Worm (Caenorhabditis elegans): Measurements from ENCODE around the gene tmed-1.

Gene tmed-1

DNA sequence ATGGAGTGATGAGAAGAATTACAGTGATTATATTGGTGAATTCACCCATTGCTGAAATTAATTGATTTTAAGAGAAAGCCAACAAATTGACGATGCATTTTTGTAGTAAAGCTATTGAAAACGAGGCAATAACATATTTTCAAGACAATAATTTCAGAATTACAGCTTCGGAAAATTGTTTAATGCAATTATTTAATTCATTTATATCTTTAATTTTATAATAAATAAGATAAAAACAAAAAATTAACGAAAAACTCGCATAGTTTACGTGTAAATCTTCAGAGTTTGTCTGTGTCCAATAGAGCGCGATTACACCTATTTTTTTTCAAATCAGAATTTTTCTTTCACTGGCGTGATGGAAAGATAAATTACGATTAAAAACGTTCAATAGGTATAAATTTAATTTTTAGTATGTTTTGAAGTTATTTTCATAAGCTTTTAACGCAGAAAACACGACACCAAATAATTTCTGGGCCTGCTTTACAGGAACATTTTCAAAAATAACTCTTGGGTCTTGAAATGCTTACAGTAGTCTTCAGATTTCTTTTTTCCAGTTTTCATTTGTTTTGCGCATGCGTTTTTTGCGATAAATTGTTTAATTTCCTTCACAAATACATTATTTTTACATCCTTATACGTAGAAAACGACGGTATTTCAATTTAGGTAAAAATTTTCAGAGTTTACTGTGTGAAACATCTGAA is at the start of gene tmed-1:
Gene tmed-1 (minus strand): TSS at position 51 of the 701 bp plus-strand sequence.
- TF ChIP-seq B0261.1 (tag; optimal IDR thresholded peaks at IDR 0.05) (no peak), unc-130 (GFP tag; optimal IDR thresholded peaks at IDR 0.05) (no peak), lsl-1 (GFP tag; optimal IDR thresholded peaks at IDR 0.05) (peak; percentile 66), F33H1.4 (GFP tag; IDR thresholded peaks at IDR 0.05) (peak; percentile 62), madf-6 (GFP tag; IDR thresholded peaks at IDR 0.05) (peak; percentile 42; the same call in 1 of the 2 replicates), ceh-91 (GFP tag; IDR thresholded peaks at IDR 0.05) (0 out of 2 replicates have a peak, but pooled peaks have one; percentile 32)

DNA sequence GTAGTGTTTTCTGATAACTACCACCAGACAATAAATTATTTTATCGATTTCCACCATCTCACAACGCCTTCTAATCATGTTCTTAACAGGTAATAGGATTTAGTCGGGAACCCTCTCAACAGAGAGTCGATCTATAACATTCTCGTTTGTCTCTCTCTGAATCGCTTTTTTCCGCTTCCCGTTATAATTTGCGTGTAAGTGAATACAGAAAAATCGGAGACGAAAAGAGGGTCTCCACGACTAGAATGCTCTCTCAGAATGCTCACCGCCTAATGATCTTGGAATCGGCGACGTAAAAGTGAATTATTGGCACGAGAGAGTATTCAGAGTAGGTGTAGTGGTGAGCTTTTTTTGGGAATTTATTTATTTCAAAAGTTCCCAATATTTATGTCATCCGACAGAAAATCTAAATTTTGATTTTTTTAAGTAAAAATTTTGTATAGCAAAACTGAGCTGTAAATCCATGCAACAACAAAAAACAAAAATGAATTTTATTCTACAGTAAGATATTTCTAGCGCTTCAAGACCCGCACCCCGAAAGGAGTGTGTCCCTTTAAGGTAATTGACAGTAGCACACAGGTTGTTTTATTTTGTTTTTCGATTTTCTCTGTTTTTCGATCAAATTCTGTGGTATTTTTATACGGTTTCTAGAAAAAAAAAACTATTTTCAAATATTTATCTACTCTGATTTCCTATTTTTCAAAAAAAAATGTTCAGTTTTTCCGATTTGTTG is 48.9 kb upstream of the tmed-1 start:
- TF ChIP-seq B0019.2 (GFP tag; conservative IDR thresholded peaks at IDR 0.05) (no peak), lsl-1 (GFP tag; optimal IDR thresholded peaks at IDR 0.05) (peak; percentile 90), sdz-38 (tag; optimal IDR thresholded peaks at IDR 0.05) (no peak), nfya-1 (tag; optimal IDR thresholded peaks at IDR 0.05; ENCODE audit: borderline replicate concordance, insufficient read depth) (no peak), xnd-1 (tag; optimal IDR thresholded peaks at IDR 0.05) (peak; percentile 67), madf-8 (GFP tag; conservative IDR thresholded peaks at IDR 0.05) (peak; percentile 43; the same call in 1 of the 2 replicates), pbrm-1 (GFP tag; IDR thresholded peaks at IDR 0.05) (no peak), hmg-20 (GFP tag; IDR thresholded peaks at IDR 0.05) (no peak), ztf-26 (tag; optimal IDR thresholded peaks at IDR 0.05) (no peak), bed-1 (GFP tag; IDR thresholded peaks at IDR 0.05) (no peak), aptf-3 (GFP tag; IDR thresholded peaks at IDR 0.05) (no peak), D2030.7 (GFP tag; IDR thresholded peaks at IDR 0.05) (peak; percentile 33; the same call in 1 of the 2 replicates), tbp1 (GFP tag; optimal IDR thresholded peaks at IDR 0.05) (no peak), ets-4 (GFP tag; optimal IDR thresholded peaks at IDR 0.05) (no peak), dox-1 (GFP tag; IDR thresholded peaks at IDR 0.05) (no peak), F49E8.2 (tag; optimal IDR thresholded peaks at IDR 0.05; ENCODE audit: insufficient read depth) (peak; percentile 18), F33H1.4 (GFP tag; IDR thresholded peaks at IDR 0.05) (peak; percentile 83), aptf-2 (GFP tag; conservative IDR thresholded peaks at IDR 0.05) (no peak), bed-2 (GFP tag; IDR thresholded peaks at IDR 0.05) (no peak), rcor-1 (GFP tag; IDR thresholded peaks at IDR 0.05) (no peak), Y79H2A.3 (GFP tag; conservative IDR thresholded peaks at IDR 0.05) (no peak), nhr-120 (GFP tag; IDR thresholded peaks at IDR 0.05) (no peak), him-1 (tag; optimal IDR thresholded peaks at IDR 0.05) (peak; percentile 30), ccch-3 (GFP tag; optimal IDR thresholded peaks at IDR 0.05) (no peak), madf-6 (GFP tag; IDR thresholded peaks at IDR 0.05) (peak; percentile 74)

DNA sequence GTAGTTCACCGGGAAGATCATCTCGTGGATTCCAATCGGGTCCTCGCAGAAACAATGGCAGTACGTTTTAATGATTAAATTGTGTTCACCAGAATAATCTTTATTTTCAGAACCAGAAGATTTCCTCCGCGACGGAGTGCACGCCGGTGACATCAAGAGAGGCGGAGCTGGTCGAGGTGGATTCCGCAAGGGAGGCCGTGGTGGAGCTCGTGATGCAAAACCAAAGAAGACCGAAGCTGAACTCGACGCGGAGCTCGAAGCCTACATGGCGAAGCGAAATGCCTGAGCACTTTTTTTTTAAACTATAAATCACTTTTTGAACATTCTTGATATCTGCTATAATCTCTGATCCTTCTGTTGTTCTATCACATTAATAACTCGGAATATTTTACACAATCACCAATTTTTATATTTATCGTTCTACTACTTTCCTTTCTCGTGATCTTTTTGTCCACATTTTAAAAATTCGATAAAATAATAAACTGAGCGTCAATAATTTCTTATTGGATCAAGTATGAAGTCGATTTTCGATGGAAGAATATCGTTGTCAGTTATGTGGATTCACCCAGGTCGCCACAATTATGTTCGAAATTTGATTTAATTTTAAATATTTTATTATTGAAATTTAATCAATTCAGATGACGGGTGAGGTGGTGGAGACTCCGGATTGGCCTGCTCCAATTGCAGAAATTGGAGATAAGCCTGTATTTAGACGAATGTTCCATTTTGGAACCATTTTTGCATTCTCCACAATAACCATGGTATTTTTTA is 46.5 kb upstream of the tmed-1 start, which contains the start of gene dhhc-6:
Gene dhhc-6 (plus strand): TSS at position 639 of the 771 bp plus-strand sequence.
- TF ChIP-seq madf-6 (GFP tag; IDR thresholded peaks at IDR 0.05) (peak; percentile 19; the same call in 1 of the 2 replicates), zfh-2 (GFP tag; conservative IDR thresholded peaks at IDR 0.05) (peak; percentile 70), egrh-3 (GFP tag; IDR thresholded peaks at IDR 0.05) (peak; percentile 56; the same call in 1 of the 2 replicates), Y53G8AR.9 (GFP tag; conservative IDR thresholded peaks at IDR 0.05) (0 out of 2 replicates have a peak, but pooled peaks have one; percentile 18), cebp-1 (GFP tag; IDR thresholded peaks at IDR 0.05) (no peak), cebp-1 (tag; optimal IDR thresholded peaks at IDR 0.05) (peak; percentile 6), ccch-3 (GFP tag; optimal IDR thresholded peaks at IDR 0.05) (no peak), ceh-91 (GFP tag; IDR thresholded peaks at IDR 0.05) (no peak), let-607 (tag; optimal IDR thresholded peaks at IDR 0.05) (no peak), madf-3 (GFP tag; IDR thresholded peaks at IDR 0.05) (peak; percentile 84), chd-7 (tag; optimal IDR thresholded peaks at IDR 0.05) (no peak), ceh-79 (tag; optimal IDR thresholded peaks at IDR 0.05) (no peak), ztf-25 (GFP tag; IDR thresholded peaks at IDR 0.05) (no peak), snpc-4 (GFP tag; optimal IDR thresholded peaks at IDR 0.05) (no peak), snpc-4 (tag; optimal IDR thresholded peaks at IDR 0.05) (peak in 1 of 4 experiments; percentile 19), snpc-1.3 (tag; optimal IDR thresholded peaks at IDR 0.05; ENCODE audit: insufficient read depth) (no peak), F57A8.1 (GFP tag; optimal IDR thresholded peaks at IDR 0.05) (no peak)
